Worm (Caenorhabditis elegans): ENCODE data around the gene C24B9.3.

Gene C24B9.3

ce11 chrV:2703299-2703698 is 8.1 kb downstream of the C24B9.3 start:
- TF ChIP-seq fos-1 (tag; optimal IDR thresholded peaks at IDR 0.05): no peak
- no peak for TF ChIP-seq ztf-4 (tag; optimal IDR thresholded peaks at IDR 0.05)
- TF ChIP-seq daf-12 (tag; optimal IDR thresholded peaks at IDR 0.05): no peak
- TF ChIP-seq egl-5 (tag; optimal IDR thresholded peaks at IDR 0.05): no peak
- TF ChIP-seq nhr-76 (tag; optimal IDR thresholded peaks at IDR 0.05): no peak
- no peak for TF ChIP-seq nhr-23 (tag; optimal IDR thresholded peaks at IDR 0.05)
- TF ChIP-seq unc-62 (GFP tag; optimal IDR thresholded peaks at IDR 0.05): no peak
- no peak for TF ChIP-seq mml-1 (tag; optimal IDR thresholded peaks at IDR 0.05)

- TF ChIP-seq elt-1 (tag; optimal IDR thresholded peaks at IDR 0.05) (no peak), nfya-1 (tag; optimal IDR thresholded peaks at IDR 0.05; ENCODE audit: insufficient read depth) (no peak)
Observed at ce11 chrV:2702883-2703282, 8.5 kb downstream of the C24B9.3 start.

- TF ChIP-seq elt-1 (tag; optimal IDR thresholded peaks at IDR 0.05): no peak
Observed at ce11 chrV:2698826-2699225, 12.6 kb downstream of the C24B9.3 start, which contains the start of gene nuo-5. nuo-5 (plus strand) TSS chrV:2698972.

- TF ChIP-seq ztf-4 (tag; optimal IDR thresholded peaks at IDR 0.05) (no peak), ztf-11 (tag; optimal IDR thresholded peaks at IDR 0.05) (no peak), pqm-1 (tag; optimal IDR thresholded peaks at IDR 0.05) (no peak), nhr-77 (tag; optimal IDR thresholded peaks at IDR 0.05) (no peak), elt-2 (tag; optimal IDR thresholded peaks at IDR 0.05) (no peak), mdl-1 (tag; optimal IDR thresholded peaks at IDR 0.05) (no peak), ceh-9 (tag; optimal IDR thresholded peaks at IDR 0.05) (no peak)
Observed at ce11 chrV:2697693-2698092, 13.7 kb downstream of the C24B9.3 start.

- TF ChIP-seq R02D3.7 (tag; optimal IDR thresholded peaks at IDR 0.05) (no peak), fkh-10 (GFP tag; optimal IDR thresholded peaks at IDR 0.05) (no peak), fos-1 (tag; optimal IDR thresholded peaks at IDR 0.05) (no peak), egl-27 (tag; optimal IDR thresholded peaks at IDR 0.05) (no peak), nfya-1 (tag; optimal IDR thresholded peaks at IDR 0.05; ENCODE audit: insufficient read depth) (no peak), aly-2 (tag; optimal IDR thresholded peaks at IDR 0.05) (no peak), ceh-9 (tag; optimal IDR thresholded peaks at IDR 0.05) (no peak), eor-1 (tag; optimal IDR thresholded peaks at IDR 0.05) (no peak), ceh-16 (tag; optimal IDR thresholded peaks at IDR 0.05) (no peak), nhr-25 (tag; optimal IDR thresholded peaks at IDR 0.05) (no peak), skn-1 (tag; optimal IDR thresholded peaks at IDR 0.05) (no peak), nhr-28 (tag; optimal IDR thresholded peaks at IDR 0.05) (no peak)
Observed at ce11 chrV:2695935-2696334, 15.5 kb downstream of the C24B9.3 start, which contains the start of gene Y45G12B.3. Y45G12B.3 (minus strand) TSS chrV:2696254.

- no peak for TF ChIP-seq eor-1 (tag; optimal IDR thresholded peaks at IDR 0.05)
- no peak for TF ChIP-seq mdl-1 (tag; optimal IDR thresholded peaks at IDR 0.05)
- TF ChIP-seq pqm-1 (tag; optimal IDR thresholded peaks at IDR 0.05): peak; percentile 58
- TF ChIP-seq nhr-23 (tag; optimal IDR thresholded peaks at IDR 0.05): peak; percentile 58
- TF ChIP-seq lin-15B (tag; optimal IDR thresholded peaks at IDR 0.05): peak; percentile 71
- TF ChIP-seq jun-1 (tag; optimal IDR thresholded peaks at IDR 0.05): peak; percentile 17
- no peak for TF ChIP-seq fkh-2 (tag; optimal IDR thresholded peaks at IDR 0.05)
- TF ChIP-seq hmg-11 (tag; optimal IDR thresholded peaks at IDR 0.05): peak; percentile 67
- TF ChIP-seq snpc-4 (tag; optimal IDR thresholded peaks at IDR 0.05): peak; percentile 8
- peak; percentile 47 for TF ChIP-seq elt-2 (tag; optimal IDR thresholded peaks at IDR 0.05)
- peak; percentile 31 for TF ChIP-seq ceh-28 (tag; optimal IDR thresholded peaks at IDR 0.05)
- no peak for TF ChIP-seq nhr-67 (tag; optimal IDR thresholded peaks at IDR 0.05)
- peak; percentile 38 for TF ChIP-seq nhr-25 (tag; optimal IDR thresholded peaks at IDR 0.05)
- no peak for TF ChIP-seq nhr-237 (tag; optimal IDR thresholded peaks at IDR 0.05)
- TF ChIP-seq pha-4 (tag; optimal IDR thresholded peaks at IDR 0.05): peak; percentile 77
- peak; percentile 17 for TF ChIP-seq sea-2 (GFP tag; optimal IDR thresholded peaks at IDR 0.05)
- TF ChIP-seq nhr-77 (tag; optimal IDR thresholded peaks at IDR 0.05): no peak
- TF ChIP-seq nfya-1 (tag; optimal IDR thresholded peaks at IDR 0.05; ENCODE audit: insufficient read depth): peak; percentile 90
Observed at ce11 chrV:2694389-2694788, 17.0 kb downstream of the C24B9.3 start, which contains the start of gene Y45G12B.2. Y45G12B.2 (plus strand) TSS chrV:2694771.
